Fruit fly (Drosophila melanogaster) whole organism, pupa: ENCODE measurements around the gene CG17732.

Source experiments
- CG10348 ChIP-seq: fragments of 200-800 bp; sonication (Bioruptor generic); IDR thresholded peaks from 2 replicates; pipeline ENCODE4 v1.3.6; 2022; ENCODE audit warnings: missing biosample characterization, missing genetic modification characterization
- CG12605 ChIP-seq: fragments of 200-800 bp; sonication (Bioruptor generic); IDR thresholded peaks from 2 replicates; pipeline ENCODE4 v1.3.6; 2022; ENCODE audit warnings: missing biosample characterization, missing genetic modification characterization
- CG13204 ChIP-seq: fragments of 200-800 bp; sonication (Bioruptor generic); optimal IDR thresholded peaks from 2 replicates; lab custom pipeline; 2018; ENCODE audit warnings: missing biosample characterization, mild to moderate bottlenecking, missing genetic modification characterization, moderate library complexity
- CG14655 ChIP-seq: fragments of 200-800 bp; sonication (Bioruptor generic); optimal IDR thresholded peaks from 3 replicates; lab custom pipeline; 2017; ENCODE audit warnings: mild to moderate bottlenecking, missing biosample characterization, missing genetic modification reagents, missing genetic modification characterization
- CG15710 ChIP-seq: fragments of 200-800 bp; sonication (Bioruptor generic); optimal IDR thresholded peaks from 2 replicates; lab custom pipeline; 2018; ENCODE audit warnings: missing biosample characterization, mild to moderate bottlenecking, missing genetic modification characterization, moderate library complexity
- CG17806 ChIP-seq: fragments of 200-800 bp; sonication (Bioruptor generic); optimal IDR thresholded peaks from 2 replicates; lab custom pipeline; 2018; ENCODE audit warnings: missing biosample characterization, mild to moderate bottlenecking, missing genetic modification characterization, moderate library complexity
- CG32121 ChIP-seq: fragments of 200-800 bp; sonication (Bioruptor generic); IDR thresholded peaks from 2 replicates; pipeline ENCODE4 v1.3.6; 2022; ENCODE audit warnings: missing biosample characterization, missing genetic modification characterization
- CG34367 ChIP-seq: fragments of 200-800 bp; sonication (Bioruptor generic); optimal IDR thresholded peaks from 2 replicates; lab custom pipeline; 2018; ENCODE audit warnings: missing biosample characterization, mild to moderate bottlenecking, missing genetic modification characterization
- CG4496 ChIP-seq: fragments of 200-800 bp; sonication (Bioruptor generic); IDR thresholded peaks from 3 replicates; pipeline ENCODE4 v1.3.6; 2022; ENCODE audit warnings: missing biosample characterization, missing genetic modification characterization
- CG8159 ChIP-seq: fragments of 200-800 bp; sonication (Bioruptor generic); optimal IDR thresholded peaks from 3 replicates; lab custom pipeline; 2018; ENCODE audit warnings: missing biosample characterization, mild to moderate bottlenecking, missing genetic modification characterization, moderate library complexity
- CG8301 ChIP-seq: fragments of 200-800 bp; sonication (Bioruptor generic); optimal IDR thresholded peaks from 2 replicates; lab custom pipeline; 2018; ENCODE audit warnings: missing biosample characterization, mild to moderate bottlenecking, missing genetic modification characterization
- CG9948 ChIP-seq: fragments of 200-800 bp; sonication (Bioruptor generic); optimal IDR thresholded peaks from 2 replicates; lab custom pipeline; 2018; ENCODE audit warnings: missing biosample characterization, mild to moderate bottlenecking, missing genetic modification characterization, moderate library complexity
- D1 ChIP-seq: fragments of 200-800 bp; sonication (Bioruptor generic); optimal IDR thresholded peaks from 2 replicates; lab custom pipeline; 2018; ENCODE audit warnings: missing biosample characterization, mild to moderate bottlenecking, missing genetic modification characterization, moderate library complexity
- EcR ChIP-seq: fragments of 200-800 bp; sonication (Bioruptor generic); optimal IDR thresholded peaks from 3 replicates; lab custom pipeline; 2019; ENCODE audit warnings: missing biosample characterization, missing genetic modification characterization, mild to moderate bottlenecking, moderate library complexity, missing genetic modification reagents
- Ets98B ChIP-seq: fragments of 200-800 bp; sonication (Bioruptor generic); IDR thresholded peaks from 2 replicates; pipeline ENCODE4 v1.3.6; 2022; ENCODE audit warnings: missing biosample characterization, missing genetic modification characterization
- Pif1A ChIP-seq: fragments of 200-800 bp; sonication (Bioruptor generic); optimal IDR thresholded peaks from 3 replicates; lab custom pipeline; 2016; ENCODE audit warnings: missing biosample characterization, missing genetic modification characterization
- Pif1B ChIP-seq: fragments of 200-800 bp; sonication (Bioruptor generic); optimal IDR thresholded peaks from 3 replicates; lab custom pipeline; 2016; ENCODE audit warnings: missing biosample characterization, missing genetic modification characterization
- Snoo ChIP-seq: fragments of 200-800 bp; sonication (Bioruptor generic); optimal IDR thresholded peaks from 3 replicates; lab custom pipeline; 2017; ENCODE audit warnings: missing biosample characterization, mild to moderate bottlenecking, missing genetic modification characterization, inconsistent platforms
- fd96Ca ChIP-seq: fragments of 200-800 bp; sonication (Bioruptor generic); IDR thresholded peaks from 3 replicates; pipeline ENCODE4 v1.3.6; 2022; ENCODE audit warnings: missing biosample characterization, missing genetic modification characterization
- gl ChIP-seq: fragments of 200-800 bp; sonication (Bioruptor generic); optimal IDR thresholded peaks from 2 replicates; lab custom pipeline; 2018; ENCODE audit warnings: missing biosample characterization, mild to moderate bottlenecking, missing genetic modification characterization
- rn ChIP-seq: fragments of 200-800 bp; sonication (Bioruptor generic); IDR thresholded peaks from 2 replicates; pipeline ENCODE4 v1.3.6; 2022; ENCODE audit warnings: missing biosample characterization, missing genetic modification characterization

CG17732 gene

dm6 chr3L:19951868-19952267, 29.6 kb upstream of the CG17732 start, which contains the start of gene CG34258:
CG34258 (minus strand) TSS chr3L:19951968.
- TF ChIP-seq Ets98B (no peak), CG8301 (tag; lab: Kevin White, UChicago) (no peak), Pif1B (GFP tag; lab: Kevin White, UChicago) (no peak), CG34367 (no peak), CG14655 (no peak), Snoo (tag; lab: Kevin White, UChicago) (no peak), CG8159 (tag; lab: Kevin White, UChicago) (no peak), EcR (GFP tag; lab: Kevin White, UChicago) (no peak), CG17806 (tag; lab: Kevin White, UChicago) (no peak), fd96Ca (no peak), CG10348 (GFP tag; lab: Robert Waterston, UW) (no peak)

dm6 chr3L:19952690-19953089, 28.8 kb upstream of the CG17732 start, which contains the start of gene CG33710:
CG33710 (minus strand) TSS chr3L:19952790.
- TF ChIP-seq CG17806 (tag; lab: Kevin White, UChicago), result no peak
- no peak for TF ChIP-seq gl (tag; lab: Kevin White, UChicago)
- TF ChIP-seq Snoo (tag; lab: Kevin White, UChicago), result no peak
- TF ChIP-seq CG32121 (GFP tag; lab: Robert Waterston, UW), result no peak
- no peak for TF ChIP-seq rn (GFP tag; lab: Robert Waterston, UW)
- TF ChIP-seq CG13204 (GFP tag; lab: Kevin White, UChicago), result no peak
- no peak for TF ChIP-seq EcR (GFP tag; lab: Kevin White, UChicago)
- TF ChIP-seq D1 (tag; lab: Kevin White, UChicago), result no peak
- no peak for TF ChIP-seq CG4496 (GFP tag; lab: Robert Waterston, UW)
- TF ChIP-seq Ets98B, result no peak
- TF ChIP-seq fd96Ca, result no peak
- TF ChIP-seq CG12605 (GFP tag; lab: Robert Waterston, UW), result no peak
- TF ChIP-seq CG15710 (tag; lab: Kevin White, UChicago), result no peak
- TF ChIP-seq Pif1A (GFP tag; lab: Kevin White, UChicago), result no peak
- no peak for TF ChIP-seq CG8159 (tag; lab: Kevin White, UChicago)
- TF ChIP-seq CG10348 (GFP tag; lab: Robert Waterston, UW), result no peak
- TF ChIP-seq, all 21 proteins: peak for 0

- no peak for TF ChIP-seq Pif1B (GFP tag; lab: Kevin White, UChicago)
Observed at dm6 chr3L:19953612-19954011, 27.9 kb upstream of the CG17732 start, which contains the start of gene CG42655. CG42655 (minus strand) TSS chr3L:19953712.

dm6 chr3L:19954426-19954825, 27.1 kb upstream of the CG17732 start, which contains the start of gene CG42654:
CG42654 (minus strand) TSS chr3L:19954526.
- TF ChIP-seq fd96Ca, result no peak
- no peak for TF ChIP-seq CG14655
- no peak for TF ChIP-seq Snoo (tag; lab: Kevin White, UChicago)
- TF ChIP-seq D1 (tag; lab: Kevin White, UChicago), result no peak

dm6 chr3L:19955699-19956098, 25.8 kb upstream of the CG17732 start, which contains the start of gene CG42263:
CG42263 (minus strand) TSS chr3L:19955799.
- TF ChIP-seq CG8301 (tag; lab: Kevin White, UChicago), result no peak
- no peak for TF ChIP-seq D1 (tag; lab: Kevin White, UChicago)
- TF ChIP-seq CG34367, result no peak
- TF ChIP-seq CG17806 (tag; lab: Kevin White, UChicago), result no peak
- TF ChIP-seq Ets98B, result no peak
- no peak for TF ChIP-seq rn (GFP tag; lab: Robert Waterston, UW)
- TF ChIP-seq CG10348 (GFP tag; lab: Robert Waterston, UW), result no peak
- no peak for TF ChIP-seq CG8159 (tag; lab: Kevin White, UChicago)
- no peak for TF ChIP-seq EcR (GFP tag; lab: Kevin White, UChicago)
- no peak for TF ChIP-seq Pif1A (GFP tag; lab: Kevin White, UChicago)
- no peak for TF ChIP-seq CG4496 (GFP tag; lab: Robert Waterston, UW)
- TF ChIP-seq CG13204 (GFP tag; lab: Kevin White, UChicago), result no peak
- no peak for TF ChIP-seq fd96Ca
- TF ChIP-seq CG9948, result no peak
- TF ChIP-seq CG15710 (tag; lab: Kevin White, UChicago), result no peak
- no peak for TF ChIP-seq CG12605 (GFP tag; lab: Robert Waterston, UW)
- TF ChIP-seq CG32121 (GFP tag; lab: Robert Waterston, UW), result no peak
- TF ChIP-seq CG14655, result no peak
- no peak for TF ChIP-seq Snoo (tag; lab: Kevin White, UChicago)
- no peak for TF ChIP-seq Pif1B (GFP tag; lab: Kevin White, UChicago)

- TF ChIP-seq D1 (tag; lab: Kevin White, UChicago), result no peak
- no peak for TF ChIP-seq Snoo (tag; lab: Kevin White, UChicago)
- TF ChIP-seq CG9948, result no peak
- TF ChIP-seq CG14655, result peak; percentile 40
- TF ChIP-seq CG15710 (tag; lab: Kevin White, UChicago), result peak; percentile 56
- TF ChIP-seq CG34367, result peak; percentile 41
- TF ChIP-seq CG8301 (tag; lab: Kevin White, UChicago), result peak; percentile 39
- TF ChIP-seq EcR (GFP tag; lab: Kevin White, UChicago), result no peak
- no peak for TF ChIP-seq CG10348 (GFP tag; lab: Robert Waterston, UW)
- peak; percentile 51 for TF ChIP-seq CG8159 (tag; lab: Kevin White, UChicago)
- TF ChIP-seq CG12605 (GFP tag; lab: Robert Waterston, UW), result peak; percentile 38; the same call in 1 of the 2 replicates
- TF ChIP-seq Pif1A (GFP tag; lab: Kevin White, UChicago), result no peak
- no peak for TF ChIP-seq CG13204 (GFP tag; lab: Kevin White, UChicago)
- TF ChIP-seq fd96Ca, result no peak
- TF ChIP-seq Ets98B, result no peak
- no peak for TF ChIP-seq CG32121 (GFP tag; lab: Robert Waterston, UW)
- no peak for TF ChIP-seq gl (tag; lab: Kevin White, UChicago)
- peak; percentile 26 for TF ChIP-seq Pif1B (GFP tag; lab: Kevin White, UChicago)
- TF ChIP-seq CG4496 (GFP tag; lab: Robert Waterston, UW), result 0 out of 3 replicates have a peak, but pooled peaks have one; percentile 20
- TF ChIP-seq CG17806 (tag; lab: Kevin White, UChicago), result no peak
- no peak for TF ChIP-seq rn (GFP tag; lab: Robert Waterston, UW)
Observed at dm6 chr3L:19961805-19962204, 19.7 kb upstream of the CG17732 start.
